Worm (Caenorhabditis elegans): ENCODE measurements around the gene srh-52.

ce11 chrV:15401856-15402314 is 25.8 kb upstream of the srh-52 start, which contains the start of gene fbxa-135:
- TF ChIP-seq lin-54 (GFP tag; optimal IDR thresholded peaks at IDR 0.05) (no peak), attf-6 (GFP tag; IDR thresholded peaks at IDR 0.05) (no peak), ztf-3 (GFP tag; optimal IDR thresholded peaks at IDR 0.05) (no peak), lsy-27 (tag; optimal IDR thresholded peaks at IDR 0.05; ENCODE audit: borderline replicate concordance, insufficient read depth) (no peak), ztf-28 (GFP tag; IDR thresholded peaks at IDR 0.05) (no peak), B0261.1 (tag; optimal IDR thresholded peaks at IDR 0.05) (no peak), nhr-90 (tag; optimal IDR thresholded peaks at IDR 0.05) (no peak), F57C9.4 (tag; optimal IDR thresholded peaks at IDR 0.05) (no peak), lin-26 (GFP tag; IDR thresholded peaks at IDR 0.05) (no peak), Y53F4B.3 (GFP tag; IDR thresholded peaks at IDR 0.05) (no peak), hrde-1 (tag; optimal IDR thresholded peaks at IDR 0.05; ENCODE audit: borderline replicate concordance) (no peak)

Measured in whole organism, young adult.